Fruit fly (Drosophila melanogaster) S2 (cell line): ENCODE results near the gene CG14630.

Experiments
- CG8478 ChIP-seq: fragments of >200 bp; optimal IDR thresholded peaks from 2 replicates; lab custom pipeline; 2018
- CTCF ChIP-seq, 2 experiments: fragments of >200 bp; optimal IDR thresholded peaks; 2 replicates each; lab custom pipeline; 2018

CG14630 gene

dm6 chrX:1031196-1031595, at the start of gene CG14630:
TSS of gene CG14630 (plus strand) at chrX:1031496.
- no peak for TF ChIP-seq CG8478 (lab: Kevin White, UChicago)
- TF ChIP-seq CTCF (optimal IDR thresholded peaks at IDR 0.05; lab: Kevin White, UChicago), result no peak

dm6 chrX:985911-986310, 45.4 kb upstream of the CG14630 start:
- TF ChIP-seq CTCF (optimal IDR thresholded peaks at IDR 0.05; lab: Kevin White, UChicago) (no peak), CG8478 (lab: Kevin White, UChicago) (no peak)

- no peak for TF ChIP-seq CTCF (optimal IDR thresholded peaks at IDR 0.05; lab: Kevin White, UChicago)
- TF ChIP-seq CG8478 (lab: Kevin White, UChicago), result no peak
Observed at dm6 chrX:990218-990617, 41.1 kb upstream of the CG14630 start, which contains the start of gene CG18823. TSS of gene CG18823 (plus strand) at chrX:990518.

dm6 chrX:998884-999283, 32.4 kb upstream of the CG14630 start:
- TF ChIP-seq CG8478 (lab: Kevin White, UChicago) (no peak), CTCF (optimal IDR thresholded peaks at IDR 0.05; lab: Kevin White, UChicago) (no peak)

dm6 chrX:1006182-1006581, 25.1 kb upstream of the CG14630 start:
- TF ChIP-seq CG8478 (lab: Kevin White, UChicago) (no peak), CTCF (optimal IDR thresholded peaks at IDR 0.05; lab: Kevin White, UChicago) (no peak)

dm6 chrX:1009468-1010259, 21.6 kb upstream of the CG14630 start:
- no peak for TF ChIP-seq CG8478 (lab: Kevin White, UChicago)
- peak; percentile 74 to 85 for TF ChIP-seq CTCF (optimal IDR thresholded peaks at IDR 0.05; lab: Kevin White, UChicago)

- TF ChIP-seq CG8478 (lab: Kevin White, UChicago) (no peak), CTCF (optimal IDR thresholded peaks at IDR 0.05; lab: Kevin White, UChicago) (no peak)
Observed at dm6 chrX:1011543-1012085, 19.7 kb upstream of the CG14630 start, which contains the start of the genes TfIIA-S-2 and CG14631. TSS of gene TfIIA-S-2 (minus strand) at chrX:1011643. TSS of gene CG14631 (plus strand) at chrX:1012035.

dm6 chrX:1026511-1026910, 4.8 kb upstream of the CG14630 start, which contains the start of the genes CG32814, CG11638 and CG3021:
TSS of gene CG32814 (minus strand) at chrX:1026700.
TSS of gene CG11638 (minus strand) at chrX:1026703.
TSS of gene CG3021 (plus strand) at chrX:1026791.
- TF ChIP-seq CG8478 (lab: Kevin White, UChicago) (no peak), CTCF (optimal IDR thresholded peaks at IDR 0.05; lab: Kevin White, UChicago) (peak in 1 of 2 experiments; percentile 13)

- TF ChIP-seq CTCF (optimal IDR thresholded peaks at IDR 0.05; lab: Kevin White, UChicago) (peak in 1 of 2 experiments; percentile 28), CG8478 (lab: Kevin White, UChicago) (no peak)
Observed at dm6 chrX:1030478-1030877, 818 bp upstream of the CG14630 start, which contains the start of the genes Cdc45 and Rpp21. TSS of gene Cdc45 (minus strand) at chrX:1030556. TSS of gene Rpp21 (plus strand) at chrX:1030758.

- no peak for TF ChIP-seq CTCF (optimal IDR thresholded peaks at IDR 0.05; lab: Kevin White, UChicago)
- TF ChIP-seq CG8478 (lab: Kevin White, UChicago), result no peak
Observed at dm6 chrX:1033066-1033465, 1.8 kb downstream of the CG14630 start.

dm6 chrX:1041407-1042038, 10.2 kb downstream of the CG14630 start:
- TF ChIP-seq CTCF (optimal IDR thresholded peaks at IDR 0.05; lab: Kevin White, UChicago), result no peak
- no peak for TF ChIP-seq CG8478 (lab: Kevin White, UChicago)

- TF ChIP-seq CTCF (optimal IDR thresholded peaks at IDR 0.05; lab: Kevin White, UChicago) (no peak), CG8478 (lab: Kevin White, UChicago) (no peak)
Observed at dm6 chrX:1045924-1046323, 14.6 kb downstream of the CG14630 start, which contains the start of gene CG42259. TSS of gene CG42259 (plus strand) at chrX:1046224.

dm6 chrX:1047695-1048094, 16.4 kb downstream of the CG14630 start:
- no peak for TF ChIP-seq CG8478 (lab: Kevin White, UChicago)
- no peak for TF ChIP-seq CTCF (optimal IDR thresholded peaks at IDR 0.05; lab: Kevin White, UChicago)

- TF ChIP-seq CTCF (optimal IDR thresholded peaks at IDR 0.05; lab: Kevin White, UChicago) (no peak), CG8478 (lab: Kevin White, UChicago) (no peak)
Observed at dm6 chrX:1050617-1051250, 19.4 kb downstream of the CG14630 start.
